Worm (Caenorhabditis elegans): ENCODE measurements around the gene F58H1.6.

F58H1.6 gene

DNA sequence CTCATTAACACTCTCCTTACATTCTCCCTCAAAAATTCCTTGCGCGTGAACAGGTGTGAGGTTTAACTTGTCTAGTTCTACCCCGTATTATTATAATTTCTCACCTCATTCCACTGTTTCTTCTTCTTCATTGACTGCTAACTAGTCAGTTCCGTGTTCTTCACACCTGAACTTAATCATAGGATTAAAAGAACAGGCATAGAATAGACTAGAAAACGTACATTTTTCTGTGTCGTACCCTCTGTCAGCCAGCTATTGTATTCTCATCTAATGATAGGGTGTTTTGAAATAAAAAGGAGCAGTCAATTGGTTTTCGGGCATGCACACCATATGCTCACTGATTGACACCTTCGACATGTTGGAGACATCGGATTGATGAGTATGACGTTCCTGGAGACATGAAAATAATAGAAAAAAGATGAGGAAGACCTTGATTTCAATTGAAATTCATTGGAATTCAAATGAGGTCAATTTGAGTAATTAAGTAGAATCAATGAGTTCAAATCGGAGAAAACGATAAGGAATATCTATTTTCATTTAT lies 5.1 kb downstream of the F58H1.6 start:
- peak; percentile 86 for TF ChIP-seq unc-55 (GFP tag; optimal IDR thresholded peaks at IDR 0.05)
- TF ChIP-seq sox-4 (tag; optimal IDR thresholded peaks at IDR 0.05) = no peak

- TF ChIP-seq ahr-1 (tag; optimal IDR thresholded peaks at IDR 0.05) (no peak), pqm-1 (tag; optimal IDR thresholded peaks at IDR 0.05) (no peak), ceh-22 (tag; optimal IDR thresholded peaks at IDR 0.05) (no peak), ceh-31 (tag; optimal IDR thresholded peaks at IDR 0.05) (peak; percentile 18), ceh-34 (tag; optimal IDR thresholded peaks at IDR 0.05) (no peak), rnt-1 (tag; optimal IDR thresholded peaks at IDR 0.05) (no peak), unc-42 (tag; optimal IDR thresholded peaks at IDR 0.05) (peak; percentile 48), ceh-2 (tag; optimal IDR thresholded peaks at IDR 0.05) (no peak)
These were observed 6.2 kb downstream of the F58H1.6 start for ce11 chrV:11948581-11948980.

- TF ChIP-seq ceh-31 (tag; optimal IDR thresholded peaks at IDR 0.05) (no peak), ceh-19 (GFP tag; optimal IDR thresholded peaks at IDR 0.05) (no peak), ceh-22 (tag; optimal IDR thresholded peaks at IDR 0.05) (no peak), unc-55 (GFP tag; optimal IDR thresholded peaks at IDR 0.05) (peak; percentile 55), ama-1 (optimal IDR thresholded peaks at IDR 0.05) (no peak), ceh-18 (tag; optimal IDR thresholded peaks at IDR 0.05) (no peak), fax-1 (tag; optimal IDR thresholded peaks at IDR 0.05) (no peak), ceh-2 (tag; optimal IDR thresholded peaks at IDR 0.05) (no peak), syd-9 (tag; optimal IDR thresholded peaks at IDR 0.05) (no peak), ceh-9 (tag; optimal IDR thresholded peaks at IDR 0.05) (no peak), C38D4.7 (GFP tag; optimal IDR thresholded peaks at IDR 0.05) (no peak), tbx-2 (tag; optimal IDR thresholded peaks at IDR 0.05) (peak; percentile 6)
These were observed 7.2 kb downstream of the F58H1.6 start for ce11 chrV:11949509-11950117.

DNA sequence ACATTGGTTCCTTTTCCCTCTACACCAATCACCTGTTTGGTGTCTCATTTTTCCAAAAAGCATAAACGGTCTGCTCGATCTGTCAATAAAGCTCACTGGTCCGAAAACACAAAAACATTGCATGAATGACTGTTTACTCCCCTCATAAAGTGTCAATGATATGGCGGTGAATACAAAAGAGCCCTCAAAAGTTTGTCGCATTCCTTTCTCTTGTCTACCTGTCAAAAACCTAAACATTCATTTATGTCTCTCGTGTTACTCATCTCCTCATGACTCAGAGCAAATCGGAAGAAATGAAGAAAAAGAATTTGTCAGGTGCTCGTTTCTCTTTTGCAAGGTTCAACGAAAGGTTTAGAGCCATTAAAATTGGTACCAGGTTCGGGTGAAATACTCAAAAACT lies 8.8 kb downstream of the F58H1.6 start:
- no peak for TF ChIP-seq sox-4 (tag; optimal IDR thresholded peaks at IDR 0.05)
- TF ChIP-seq pha-4 (tag; optimal IDR thresholded peaks at IDR 0.05) = no peak
- no peak for TF ChIP-seq ref-2 (tag; optimal IDR thresholded peaks at IDR 0.05)
- TF ChIP-seq unc-55 (GFP tag; optimal IDR thresholded peaks at IDR 0.05) = no peak
- no peak for TF ChIP-seq C08G9.2 (tag; optimal IDR thresholded peaks at IDR 0.05)
- no peak for TF ChIP-seq ceh-48 (tag; optimal IDR thresholded peaks at IDR 0.05)
- no peak for TF ChIP-seq ceh-19 (GFP tag; optimal IDR thresholded peaks at IDR 0.05)
- TF ChIP-seq pqm-1 (tag; optimal IDR thresholded peaks at IDR 0.05) = no peak
- TF ChIP-seq ceh-24 (tag; optimal IDR thresholded peaks at IDR 0.05) = no peak
- TF ChIP-seq F13H6.1 (tag; optimal IDR thresholded peaks at IDR 0.05) = no peak

DNA sequence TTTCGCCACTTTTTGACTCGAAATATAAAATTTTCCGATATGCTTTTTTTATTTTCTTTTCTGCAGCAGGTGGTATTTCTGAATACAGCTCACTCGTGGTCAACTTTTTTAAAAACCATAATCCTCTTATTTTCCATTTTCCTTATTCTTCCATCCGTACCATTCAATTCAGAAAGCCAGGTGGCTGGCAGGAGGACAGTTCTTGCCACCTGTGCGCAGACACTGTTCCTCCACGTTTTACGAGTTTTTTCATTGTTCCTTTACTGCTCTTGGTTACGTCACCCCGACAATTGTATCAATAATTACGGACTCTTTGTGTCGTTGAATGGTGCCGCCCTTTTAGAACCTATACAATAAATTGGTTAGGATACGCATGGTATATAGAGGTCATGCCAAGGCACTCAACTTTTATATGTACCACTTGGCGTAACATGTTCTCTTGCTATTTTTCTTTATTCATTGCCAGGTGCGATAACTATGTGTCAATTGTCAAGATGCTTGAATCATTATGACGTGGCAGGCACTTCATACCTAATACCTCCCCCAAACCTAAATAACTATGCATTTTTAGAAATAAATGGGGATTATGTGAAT lies 10.5 kb downstream of the F58H1.6 start:
- TF ChIP-seq sox-2 (GFP tag; IDR thresholded peaks at IDR 0.05) (peak; percentile 62), tbx-7 (tag; optimal IDR thresholded peaks at IDR 0.05) (no peak)

- no peak for TF ChIP-seq sdc-2 (tag; optimal IDR thresholded peaks at IDR 0.05)
- TF ChIP-seq unc-42 (tag; optimal IDR thresholded peaks at IDR 0.05) = peak; percentile 98
- TF ChIP-seq fax-1 (tag; optimal IDR thresholded peaks at IDR 0.05) = no peak
- TF ChIP-seq elt-4 (tag; optimal IDR thresholded peaks at IDR 0.05) = no peak
- TF ChIP-seq ceh-14 (tag; optimal IDR thresholded peaks at IDR 0.05) = no peak
- no peak for TF ChIP-seq pqm-1 (tag; optimal IDR thresholded peaks at IDR 0.05)
- TF ChIP-seq ceh-22 (tag; optimal IDR thresholded peaks at IDR 0.05) = no peak
- no peak for TF ChIP-seq sox-4 (tag; optimal IDR thresholded peaks at IDR 0.05)
- no peak for TF ChIP-seq Y22D7AL.16 (tag; optimal IDR thresholded peaks at IDR 0.05)
- no peak for TF ChIP-seq mec-3 (tag; optimal IDR thresholded peaks at IDR 0.05; ENCODE audit: borderline replicate concordance)
- TF ChIP-seq ceh-24 (tag; optimal IDR thresholded peaks at IDR 0.05) = no peak
- no peak for TF ChIP-seq pros-1 (tag; optimal IDR thresholded peaks at IDR 0.05)
- no peak for TF ChIP-seq C08G9.2 (tag; optimal IDR thresholded peaks at IDR 0.05)
- TF ChIP-seq fkh-10 (GFP tag; optimal IDR thresholded peaks at IDR 0.05) = peak; percentile 53
These were observed 11.2 kb downstream of the F58H1.6 start for ce11 chrV:11953621-11954020.
